Worm (Caenorhabditis elegans) whole organism, L2 larva: ENCODE measurements around the gene R10E11.9.

ENCODE experiments used
- ceh-16 ChIP-seq: fragments of 150-350 bp; optimal IDR thresholded peaks from 2 replicates; lab custom pipeline; 2014; ENCODE audit warnings: missing biosample characterization, missing genetic modification characterization
- dmd-4 ChIP-seq: sonication (generic microtip); optimal IDR thresholded peaks from 2 replicates; lab custom pipeline; 2017; ENCODE audit warnings: missing biosample characterization, missing genetic modification characterization
- nhr-21 ChIP-seq: fragments of 150-350 bp; optimal IDR thresholded peaks from 2 replicates; lab custom pipeline; 2014; ENCODE audit warnings: missing biosample characterization, missing genetic modification characterization
- nhr-25 ChIP-seq: fragments of 150-350 bp; sonication (generic microtip); optimal IDR thresholded peaks from 3 replicates; lab custom pipeline; 2014; ENCODE audit warnings: missing biosample characterization, missing genetic modification characterization
- nhr-77 ChIP-seq: fragments of 150-350 bp; optimal IDR thresholded peaks from 2 replicates; lab custom pipeline; 2014; ENCODE audit warnings: missing biosample characterization, missing genetic modification characterization
- sem-4 ChIP-seq: fragments of 150-350 bp; optimal IDR thresholded peaks from 2 replicates; lab custom pipeline; 2014; ENCODE audit warnings: missing biosample characterization, missing genetic modification reagents, missing genetic modification characterization
- ztf-11 ChIP-seq: sonication (generic microtip); optimal IDR thresholded peaks from 2 replicates; lab custom pipeline; 2017; ENCODE audit warnings: missing biosample characterization, missing genetic modification characterization
- ztf-4 ChIP-seq: fragments of 150-350 bp; optimal IDR thresholded peaks from 2 replicates; lab custom pipeline; 2014; ENCODE audit warnings: missing biosample characterization, missing genetic modification characterization

DNA sequence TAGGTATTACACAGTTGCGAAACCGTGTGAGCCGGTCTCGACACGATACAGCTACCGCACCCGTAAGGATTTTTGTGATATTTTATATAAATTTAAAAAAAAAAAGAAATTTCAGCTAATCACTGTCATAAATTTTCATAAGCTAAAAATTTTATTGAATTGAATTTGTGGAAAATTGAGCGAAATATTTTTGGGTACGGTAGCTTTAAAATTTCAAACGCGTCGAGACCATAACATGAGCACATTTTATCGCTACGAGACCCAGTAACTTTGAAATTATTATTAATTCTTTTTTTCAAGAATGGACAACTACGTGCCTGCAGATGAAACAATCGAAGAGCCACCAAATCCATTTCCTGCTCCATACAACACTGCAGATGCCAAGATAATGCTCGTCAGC lies 19.7 kb upstream of the R10E11.9 start, which contains the start of gene ZK632.14:
- TF ChIP-seq ztf-11 (tag; lab: Kevin White, UChicago) (no peak), sem-4 (tag; lab: Kevin White, UChicago) (no peak), ceh-16 (tag; lab: Kevin White, UChicago) (no peak), dmd-4 (tag; lab: Kevin White, UChicago) (no peak), nhr-25 (tag; lab: Kevin White, UChicago) (no peak), ztf-4 (tag; lab: Kevin White, UChicago) (no peak), nhr-21 (tag; lab: Kevin White, UChicago) (no peak), nhr-77 (tag; lab: Kevin White, UChicago) (no peak)
